Fruit fly (Drosophila melanogaster): ENCODE results near the gene CG7016.

Gene CG7016

dm6 chr3R:24867956-24868355 is 5.2 kb downstream of the CG7016 start:
- TF ChIP-seq Sin3A (optimal IDR thresholded peaks at IDR 0.05): no peak
- no peak for TF ChIP-seq psq (optimal IDR thresholded peaks at IDR 0.05)
- TF ChIP-seq h (optimal IDR thresholded peaks at IDR 0.05): no peak
- no peak for TF ChIP-seq ttk (optimal IDR thresholded peaks at IDR 0.05)
- no peak for TF ChIP-seq Myc (optimal IDR thresholded peaks at IDR 0.05)
- no peak for TF ChIP-seq insv (optimal IDR thresholded peaks at IDR 0.05)

dm6 chr3R:24870389-24871048 is 7.8 kb downstream of the CG7016 start, which contains the start of gene CycB3:
Gene CycB3, minus strand, starts transcription at chr3R:24870816.
- TF ChIP-seq Sin3A (optimal IDR thresholded peaks at IDR 0.05): no peak
- TF ChIP-seq psq (optimal IDR thresholded peaks at IDR 0.05): no peak
- no peak for TF ChIP-seq h (optimal IDR thresholded peaks at IDR 0.05)
- no peak for TF ChIP-seq insv (optimal IDR thresholded peaks at IDR 0.05)
- no peak for TF ChIP-seq ttk (optimal IDR thresholded peaks at IDR 0.05)
- TF ChIP-seq Myc (optimal IDR thresholded peaks at IDR 0.05): no peak

dm6 chr3R:24875939-24876842 is 13.5 kb downstream of the CG7016 start, which contains the start of gene CG3744:
Gene CG3744, minus strand, starts transcription at chr3R:24876654.
- TF ChIP-seq Sin3A (optimal IDR thresholded peaks at IDR 0.05) (no peak), Myc (optimal IDR thresholded peaks at IDR 0.05) (no peak), psq (optimal IDR thresholded peaks at IDR 0.05) (no peak), insv (optimal IDR thresholded peaks at IDR 0.05) (no peak), h (optimal IDR thresholded peaks at IDR 0.05) (no peak), ttk (optimal IDR thresholded peaks at IDR 0.05) (no peak)

- TF ChIP-seq insv (optimal IDR thresholded peaks at IDR 0.05) (no peak), ttk (optimal IDR thresholded peaks at IDR 0.05) (no peak), Sin3A (optimal IDR thresholded peaks at IDR 0.05) (no peak), psq (optimal IDR thresholded peaks at IDR 0.05) (no peak), Myc (optimal IDR thresholded peaks at IDR 0.05) (no peak), h (optimal IDR thresholded peaks at IDR 0.05) (no peak)
Observed at dm6 chr3R:24876843-24877457, 14.2 kb downstream of the CG7016 start, which contains the start of the genes CG11089 and CG31381. Gene CG11089, plus strand, starts transcription at chr3R:24877045. Gene CG31381, plus strand, starts transcription at chr3R:24877045.

dm6 chr3R:24878655-24879054 is 15.9 kb downstream of the CG7016 start:
- TF ChIP-seq psq (optimal IDR thresholded peaks at IDR 0.05): no peak
- no peak for TF ChIP-seq insv (optimal IDR thresholded peaks at IDR 0.05)
- TF ChIP-seq Myc (optimal IDR thresholded peaks at IDR 0.05): no peak
- TF ChIP-seq h (optimal IDR thresholded peaks at IDR 0.05): no peak
- TF ChIP-seq ttk (optimal IDR thresholded peaks at IDR 0.05): no peak

- TF ChIP-seq insv (optimal IDR thresholded peaks at IDR 0.05): no peak
- TF ChIP-seq Sin3A (optimal IDR thresholded peaks at IDR 0.05): no peak
- TF ChIP-seq psq (optimal IDR thresholded peaks at IDR 0.05): no peak
- no peak for TF ChIP-seq Myc (optimal IDR thresholded peaks at IDR 0.05)
Observed at dm6 chr3R:24886470-24886869, 23.7 kb downstream of the CG7016 start.

dm6 chr3R:24888418-24888817 is 25.7 kb downstream of the CG7016 start:
- TF ChIP-seq Myc (optimal IDR thresholded peaks at IDR 0.05) (no peak), insv (optimal IDR thresholded peaks at IDR 0.05) (no peak), psq (optimal IDR thresholded peaks at IDR 0.05) (no peak), h (optimal IDR thresholded peaks at IDR 0.05) (no peak), Sin3A (optimal IDR thresholded peaks at IDR 0.05) (no peak), ttk (optimal IDR thresholded peaks at IDR 0.05) (no peak)

dm6 chr3R:24889303-24889892 is 26.7 kb downstream of the CG7016 start:
- TF ChIP-seq h (optimal IDR thresholded peaks at IDR 0.05): no peak
- no peak for TF ChIP-seq Sin3A (optimal IDR thresholded peaks at IDR 0.05)
- no peak for TF ChIP-seq Myc (optimal IDR thresholded peaks at IDR 0.05)
- no peak for TF ChIP-seq psq (optimal IDR thresholded peaks at IDR 0.05)
- TF ChIP-seq insv (optimal IDR thresholded peaks at IDR 0.05): no peak
- no peak for TF ChIP-seq ttk (optimal IDR thresholded peaks at IDR 0.05)

dm6 chr3R:24890217-24890616 is 27.5 kb downstream of the CG7016 start:
- TF ChIP-seq Sin3A (optimal IDR thresholded peaks at IDR 0.05) (no peak), Myc (optimal IDR thresholded peaks at IDR 0.05) (no peak)

- no peak for TF ChIP-seq ttk (optimal IDR thresholded peaks at IDR 0.05)
- TF ChIP-seq Myc (optimal IDR thresholded peaks at IDR 0.05): no peak
- TF ChIP-seq psq (optimal IDR thresholded peaks at IDR 0.05): no peak
- no peak for TF ChIP-seq insv (optimal IDR thresholded peaks at IDR 0.05)
- no peak for TF ChIP-seq Sin3A (optimal IDR thresholded peaks at IDR 0.05)
- no peak for TF ChIP-seq h (optimal IDR thresholded peaks at IDR 0.05)
Observed at dm6 chr3R:24890919-24891318, 28.2 kb downstream of the CG7016 start.

- TF ChIP-seq Myc (optimal IDR thresholded peaks at IDR 0.05) (no peak), h (optimal IDR thresholded peaks at IDR 0.05) (no peak), Sin3A (optimal IDR thresholded peaks at IDR 0.05) (no peak), ttk (optimal IDR thresholded peaks at IDR 0.05) (no peak), psq (optimal IDR thresholded peaks at IDR 0.05) (no peak), insv (optimal IDR thresholded peaks at IDR 0.05) (no peak)
Observed at dm6 chr3R:24893320-24893955, 30.7 kb downstream of the CG7016 start.

Data from Kc167 (cell line).